Fruit fly (Drosophila melanogaster) whole organism, prepupa: ENCODE results near the gene CG5790.

Experiments
- CG6854 ChIP-seq: fragments of 200-800 bp; sonication (Bioruptor generic); optimal IDR thresholded peaks from 2 replicates; lab custom pipeline; 2017; ENCODE audit warnings: missing biosample characterization, mild to moderate bottlenecking, missing genetic modification characterization
- CG7368 ChIP-seq: fragments of 200-800 bp; sonication (Bioruptor generic); optimal IDR thresholded peaks from 3 replicates; lab custom pipeline; 2016; ENCODE audit warnings: missing biosample characterization, missing genetic modification characterization
- fkh ChIP-seq: fragments of 200-800 bp; sonication (Bioruptor generic); optimal IDR thresholded peaks from 3 replicates; lab custom pipeline; 2017; ENCODE audit warnings: missing biosample characterization, mild to moderate bottlenecking, missing genetic modification characterization, moderate library complexity

DNA sequence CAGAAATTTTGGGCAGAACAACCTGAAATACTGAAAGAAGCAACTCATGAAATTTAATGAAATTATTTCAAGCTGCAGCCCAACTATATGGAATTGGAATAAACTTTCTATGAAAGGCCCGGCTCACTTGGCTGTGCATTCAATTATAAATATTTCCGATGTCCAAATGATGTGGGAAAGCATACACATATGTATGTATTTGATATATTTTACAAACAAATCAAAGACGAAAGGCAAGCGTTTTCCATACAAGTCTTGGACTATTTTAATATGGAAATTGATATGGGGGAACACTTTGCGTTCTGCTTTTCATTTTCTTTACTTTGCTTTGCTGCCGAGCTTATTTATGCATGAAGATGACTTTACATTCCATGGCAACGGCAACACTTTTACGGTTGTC lies 9.8 kb downstream of the CG5790 start:
- TF ChIP-seq CG7368 (GFP tag; lab: Kevin White, UChicago) (no peak), fkh (GFP tag; lab: Kevin White, UChicago) (no peak), CG6854 (GFP tag; lab: Kevin White, UChicago) (no peak)
